Worm (Caenorhabditis elegans): ENCODE measurements around the gene T25B9.9.

Gene T25B9.9

ce11 chrIV:10825383-10825782 is 55.9 kb downstream of the T25B9.9 start:
- TF ChIP-seq ama-1 (optimal IDR thresholded peaks at IDR 0.05) (peak; percentile 32), lin-39 (tag; optimal IDR thresholded peaks at IDR 0.05) (no peak)

- TF ChIP-seq egl-27 (tag; optimal IDR thresholded peaks at IDR 0.05) (no peak), nhr-43 (tag; optimal IDR thresholded peaks at IDR 0.05; ENCODE audit: poor library complexity, severe bottlenecking) (peak; percentile 18), elt-3 (tag; optimal IDR thresholded peaks at IDR 0.05) (no peak), nhr-67 (tag; optimal IDR thresholded peaks at IDR 0.05) (no peak)
These were observed 56.6 kb downstream of the T25B9.9 start for ce11 chrIV:10826029-10826428.

All from whole organism, L3 larva.